Worm (Caenorhabditis elegans) whole organism, L4/young adult: ENCODE measurements around the gene lron-1.

ENCODE experiments used
- W03F9.2 ChIP-seq: fragments of 150-350 bp; optimal IDR thresholded peaks from 2 replicates; lab custom pipeline; 2014; ENCODE audit warnings: missing biosample characterization, missing genetic modification characterization
- dao-5 ChIP-seq: sonication (generic microtip); optimal IDR thresholded peaks from 2 replicates; lab custom pipeline; 2016; ENCODE audit warnings: missing genotype, missing genetic modification characterization, moderate library complexity, missing compliant biosample characterization
- him-1 ChIP-seq: sonication (generic microtip); optimal IDR thresholded peaks from 2 replicates; lab custom pipeline; 2016; ENCODE audit warnings: missing genotype, missing genetic modification reagents, missing genetic modification characterization, missing compliant biosample characterization

ce11 chrX:14568258-14568763 is 4.2 kb upstream of the lron-1 start:
- TF ChIP-seq him-1 (tag; lab: Kevin White, UChicago) (no peak), W03F9.2 (no peak), dao-5 (tag; lab: Kevin White, UChicago) (no peak)
